Worm (Caenorhabditis elegans): ENCODE results near the gene F35G12.12.

F35G12.12 gene

ce11 chrIII:4561286-4561685 lies 20.3 kb upstream of the F35G12.12 start:
- TF ChIP-seq sma-9 (GFP tag; optimal IDR thresholded peaks at IDR 0.05) (peak; percentile 22), sma-9 (tag; optimal IDR thresholded peaks at IDR 0.05) (no peak), nhr-129 (tag; optimal IDR thresholded peaks at IDR 0.05) (no peak), crh-2 (tag; optimal IDR thresholded peaks at IDR 0.05) (no peak), F13H6.1 (tag; optimal IDR thresholded peaks at IDR 0.05) (no peak), fos-1 (tag; optimal IDR thresholded peaks at IDR 0.05) (peak; percentile 18)

- TF ChIP-seq nhr-12 (tag; optimal IDR thresholded peaks at IDR 0.05) (no peak), sma-3 (GFP tag; optimal IDR thresholded peaks at IDR 0.05) (peak; percentile 27), nhr-23 (tag; optimal IDR thresholded peaks at IDR 0.05) (no peak), lin-39 (tag; optimal IDR thresholded peaks at IDR 0.05) (no peak), R02D3.7 (tag; optimal IDR thresholded peaks at IDR 0.05) (no peak), gmeb-1 (tag; optimal IDR thresholded peaks at IDR 0.05) (no peak), ceh-16 (tag; optimal IDR thresholded peaks at IDR 0.05) (no peak), blmp-1 (tag; optimal IDR thresholded peaks at IDR 0.05; ENCODE audit: insufficient read depth) (no peak), nhr-25 (tag; optimal IDR thresholded peaks at IDR 0.05) (peak; percentile 14), C34F6.9 (tag; optimal IDR thresholded peaks at IDR 0.05) (peak; percentile 69), F13H6.1 (tag; optimal IDR thresholded peaks at IDR 0.05) (peak; percentile 44), mdl-1 (tag; optimal IDR thresholded peaks at IDR 0.05) (no peak), snpc-4 (tag; optimal IDR thresholded peaks at IDR 0.05) (no peak), aly-2 (tag; optimal IDR thresholded peaks at IDR 0.05) (no peak), fos-1 (tag; optimal IDR thresholded peaks at IDR 0.05) (peak; percentile 68), sem-4 (tag; optimal IDR thresholded peaks at IDR 0.05) (peak; percentile 7), lin-13 (GFP tag; optimal IDR thresholded peaks at IDR 0.05) (peak; percentile 34), unc-62 (GFP tag; optimal IDR thresholded peaks at IDR 0.05) (no peak), dmd-4 (tag; optimal IDR thresholded peaks at IDR 0.05) (no peak), elt-3 (tag; optimal IDR thresholded peaks at IDR 0.05) (no peak), nhr-10 (tag; optimal IDR thresholded peaks at IDR 0.05) (no peak), crh-2 (tag; optimal IDR thresholded peaks at IDR 0.05) (peak; percentile 20), nhr-11 (tag; optimal IDR thresholded peaks at IDR 0.05) (no peak), sma-9 (GFP tag; optimal IDR thresholded peaks at IDR 0.05) (peak; percentile 59), sma-9 (tag; optimal IDR thresholded peaks at IDR 0.05) (no peak), ceh-82 (tag; optimal IDR thresholded peaks at IDR 0.05) (no peak), nhr-129 (tag; optimal IDR thresholded peaks at IDR 0.05) (peak; percentile 20), ztf-4 (tag; optimal IDR thresholded peaks at IDR 0.05) (no peak), zag-1 (tag; optimal IDR thresholded peaks at IDR 0.05) (no peak), nhr-237 (tag; optimal IDR thresholded peaks at IDR 0.05) (no peak), skn-1 (tag; optimal IDR thresholded peaks at IDR 0.05) (no peak), egl-27 (tag; optimal IDR thresholded peaks at IDR 0.05) (peak; percentile 47), lsy-2 (tag; optimal IDR thresholded peaks at IDR 0.05) (peak in 1 of 2 experiments; percentile 65), mbf-1 (tag; optimal IDR thresholded peaks at IDR 0.05) (no peak), Y55F3AM.14 (GFP tag; optimal IDR thresholded peaks at IDR 0.05) (peak; percentile 15), ama-1 (optimal IDR thresholded peaks at IDR 0.05) (no peak), unc-55 (GFP tag; optimal IDR thresholded peaks at IDR 0.05) (peak; percentile 75), mab-5 (tag; optimal IDR thresholded peaks at IDR 0.05) (peak; percentile 16), elt-1 (tag; optimal IDR thresholded peaks at IDR 0.05) (no peak), nhr-21 (tag; optimal IDR thresholded peaks at IDR 0.05) (peak; percentile 28), ZK546.5 (tag; optimal IDR thresholded peaks at IDR 0.05) (no peak), ztf-11 (tag; optimal IDR thresholded peaks at IDR 0.05) (no peak), nhr-6 (tag; optimal IDR thresholded peaks at IDR 0.05) (no peak), alr-1 (tag; optimal IDR thresholded peaks at IDR 0.05) (no peak), nhr-77 (tag; optimal IDR thresholded peaks at IDR 0.05) (no peak), unc-39 (tag; optimal IDR thresholded peaks at IDR 0.05) (no peak), ztf-1 (GFP tag; conservative IDR thresholded peaks at IDR 0.05) (no peak), lin-11 (tag; optimal IDR thresholded peaks at IDR 0.05) (peak; percentile 16), peb-1 (tag; optimal IDR thresholded peaks at IDR 0.05) (no peak)
Measured at ce11 chrIII:4562070-4562788, 19.4 kb upstream of the F35G12.12 start, which contains the start of gene pan-1. Gene pan-1, plus strand, starts transcription at chrIII:4562738.

Data from whole organism, L2 larva.